Fruit fly (Drosophila melanogaster) whole organism: ENCODE results near the gene sti.

Experiments
- CG8478 ChIP-seq: fragments of >200 bp; optimal IDR thresholded peaks from 2 replicates; lab custom pipeline; 2018; ENCODE audit warnings: inconsistent platforms
- Dll ChIP-seq: fragments of >200 bp; optimal IDR thresholded peaks from 2 replicates; lab custom pipeline; 2017
- EcR ChIP-seq, 2 experiments: fragments of >200 bp; optimal IDR thresholded peaks; 2 replicates each; lab custom pipeline; 2017; ENCODE audit warnings: missing biosample characterization in 2 of 2, missing genetic modification characterization in 2 of 2, missing genetic modification reagents in 2 of 2
- pan ChIP-seq: fragments of >200 bp; optimal IDR thresholded peaks from 2 replicates; lab custom pipeline; 2017
- psq ChIP-seq: fragments of >200 bp; optimal IDR thresholded peaks from 2 replicates; lab custom pipeline; 2017
- usp ChIP-seq: fragments of >200 bp; optimal IDR thresholded peaks from 2 replicates; lab custom pipeline; 2017; ENCODE audit warnings: missing biosample characterization, missing genetic modification characterization, mixed read lengths

The sti gene

dm6 chr3L:12526433-12527113 is 12.0 kb upstream of the sti start, which contains the start of gene eIF2beta:
Gene eIF2beta, minus strand, starts transcription at chr3L:12526731.
- TF ChIP-seq Dll (lab: Kevin White, UChicago) (no peak), psq (lab: Kevin White, UChicago) (no peak), EcR (GFP tag; optimal IDR thresholded peaks at IDR 0.05; lab: Kevin White, UChicago) (no peak), pan (lab: Kevin White, UChicago) (no peak), CG8478 (no peak), usp (GFP tag; lab: Kevin White, UChicago) (no peak)

DNA sequence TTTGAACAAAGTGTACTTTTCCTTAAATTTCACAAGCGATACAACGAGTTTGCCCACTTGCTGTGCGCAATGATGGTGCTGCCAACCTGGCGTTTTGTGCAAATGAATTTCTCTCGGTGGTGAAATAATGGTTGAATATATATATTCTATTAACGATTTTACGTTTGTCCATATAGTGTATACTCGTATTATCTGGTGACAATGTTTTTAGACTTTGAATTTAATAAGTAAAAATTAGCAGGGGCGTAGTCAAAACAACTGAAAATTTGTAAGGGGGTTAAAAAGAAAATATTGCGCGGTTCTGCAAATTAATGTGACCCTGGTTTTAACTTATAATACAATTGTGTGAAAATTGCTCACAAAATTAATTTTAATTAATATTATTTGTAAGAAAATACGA is 9.3 kb upstream of the sti start, which contains the start of the genes ver and Gcn5:
TSS of gene ver (plus strand) at position 47 of the 400 bp plus-strand sequence.
TSS of gene Gcn5 (minus strand) at position 74 of the 400 bp plus-strand sequence.
- TF ChIP-seq psq (lab: Kevin White, UChicago) (no peak), EcR (GFP tag; optimal IDR thresholded peaks at IDR 0.05; lab: Kevin White, UChicago) (no peak), Dll (lab: Kevin White, UChicago) (no peak), pan (lab: Kevin White, UChicago) (no peak), CG8478 (no peak), usp (GFP tag; lab: Kevin White, UChicago) (no peak)

DNA sequence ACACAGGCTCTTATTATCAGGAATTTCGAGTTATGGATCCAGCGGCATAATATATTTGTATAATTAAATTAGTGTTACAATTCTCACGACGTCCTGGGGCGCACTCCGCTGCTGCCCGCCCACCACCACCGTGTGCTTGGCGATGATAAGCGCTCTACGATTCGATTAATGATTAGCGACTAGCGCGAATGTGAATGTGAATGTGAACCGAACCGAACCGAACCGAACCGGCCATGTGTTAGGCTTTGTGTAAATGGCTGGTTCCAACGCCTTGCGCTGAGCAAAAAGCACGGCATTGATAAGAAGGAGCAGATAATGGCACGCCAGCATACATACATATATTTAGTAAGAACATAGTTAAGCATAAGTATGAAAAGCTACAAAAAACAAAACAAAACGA is 4.7 kb upstream of the sti start:
- no peak for TF ChIP-seq usp (GFP tag; lab: Kevin White, UChicago)
- no peak for TF ChIP-seq Dll (lab: Kevin White, UChicago)
- no peak for TF ChIP-seq EcR (GFP tag; optimal IDR thresholded peaks at IDR 0.05; lab: Kevin White, UChicago)
- TF ChIP-seq psq (lab: Kevin White, UChicago), result no peak
- TF ChIP-seq pan (lab: Kevin White, UChicago), result no peak
- TF ChIP-seq CG8478, result no peak

DNA sequence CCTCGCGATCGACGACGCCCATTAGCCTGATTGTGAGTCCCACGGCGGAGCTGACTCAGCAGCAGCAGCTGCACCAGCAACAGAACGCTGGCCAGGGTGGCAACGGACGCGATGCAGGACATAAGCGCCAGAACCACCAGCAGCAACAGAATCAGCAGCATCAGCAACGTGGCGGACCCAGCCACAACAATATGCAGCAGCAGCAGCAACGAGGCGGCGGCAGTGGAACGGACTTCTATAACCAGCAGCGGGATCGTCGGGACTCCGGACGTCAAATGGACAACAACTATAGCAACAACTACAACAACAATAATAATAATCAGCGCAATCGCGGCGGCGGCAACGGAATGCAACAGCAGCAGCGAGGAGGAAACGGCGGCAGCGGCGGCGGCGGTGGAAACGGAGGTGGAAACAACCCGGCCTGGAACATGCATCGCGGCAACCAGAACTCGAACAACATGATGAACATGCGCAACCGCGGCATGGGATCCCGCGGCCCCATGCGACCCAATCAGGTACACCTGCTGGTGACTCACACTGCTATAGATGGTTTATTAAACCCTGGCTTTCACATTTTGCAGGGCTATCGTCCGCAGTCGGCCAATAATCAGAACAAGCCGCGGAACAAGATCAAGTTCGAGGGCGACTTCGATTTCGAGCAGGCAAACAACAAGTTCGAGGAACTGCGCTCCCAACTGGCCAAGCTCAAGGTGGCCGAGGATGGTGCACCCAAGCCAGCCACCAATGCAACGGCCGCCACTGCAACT is 3.0 kb upstream of the sti start:
- TF ChIP-seq usp (GFP tag; lab: Kevin White, UChicago), result no peak
- no peak for TF ChIP-seq pan (lab: Kevin White, UChicago)
- TF ChIP-seq CG8478, result no peak
- TF ChIP-seq Dll (lab: Kevin White, UChicago), result no peak
- no peak for TF ChIP-seq EcR (GFP tag; optimal IDR thresholded peaks at IDR 0.05; lab: Kevin White, UChicago)
- no peak for TF ChIP-seq psq (lab: Kevin White, UChicago)

- TF ChIP-seq Dll (lab: Kevin White, UChicago), result peak; percentile 43
- no peak for TF ChIP-seq pan (lab: Kevin White, UChicago)
- TF ChIP-seq psq (lab: Kevin White, UChicago), result no peak
- no peak for TF ChIP-seq usp (GFP tag; lab: Kevin White, UChicago)
- no peak for TF ChIP-seq EcR (GFP tag; optimal IDR thresholded peaks at IDR 0.05; lab: Kevin White, UChicago)
- TF ChIP-seq CG8478, result no peak
Measured at dm6 chr3L:12515691-12516455, 1.3 kb upstream of the sti start.

DNA sequence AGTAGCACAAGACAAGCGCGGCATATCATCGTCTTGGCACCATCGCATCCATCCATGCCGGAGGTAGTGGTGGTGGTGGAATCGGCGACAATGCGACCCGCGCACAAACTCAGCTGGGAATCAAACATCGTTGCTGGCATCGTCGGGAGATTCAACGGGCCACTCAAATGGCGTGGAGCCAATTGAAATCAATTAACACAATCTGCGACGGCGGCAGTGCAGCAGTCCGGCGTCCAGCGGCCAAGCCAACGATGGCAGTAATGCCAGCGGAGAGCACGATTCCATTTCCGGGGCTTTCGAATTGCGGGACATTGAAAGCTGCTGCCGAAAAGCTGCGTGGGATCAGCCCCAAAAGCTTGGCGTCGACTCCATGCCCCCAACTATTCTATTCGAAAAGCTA is 7.0 kb downstream of the sti start, which contains the start of gene CG10654:
TSS of gene CG10654 (minus strand) at position 270 of the 400 bp plus-strand sequence.
- no peak for TF ChIP-seq psq (lab: Kevin White, UChicago)
- no peak for TF ChIP-seq usp (GFP tag; lab: Kevin White, UChicago)
- no peak for TF ChIP-seq CG8478
- TF ChIP-seq Dll (lab: Kevin White, UChicago), result no peak
- TF ChIP-seq EcR (GFP tag; optimal IDR thresholded peaks at IDR 0.05; lab: Kevin White, UChicago), result no peak
- no peak for TF ChIP-seq pan (lab: Kevin White, UChicago)

dm6 chr3L:12506963-12507552 is 7.6 kb downstream of the sti start:
- TF ChIP-seq usp (GFP tag; lab: Kevin White, UChicago) (no peak), CG8478 (no peak), psq (lab: Kevin White, UChicago) (no peak), EcR (GFP tag; optimal IDR thresholded peaks at IDR 0.05; lab: Kevin White, UChicago) (no peak), pan (lab: Kevin White, UChicago) (no peak), Dll (lab: Kevin White, UChicago) (no peak)

DNA sequence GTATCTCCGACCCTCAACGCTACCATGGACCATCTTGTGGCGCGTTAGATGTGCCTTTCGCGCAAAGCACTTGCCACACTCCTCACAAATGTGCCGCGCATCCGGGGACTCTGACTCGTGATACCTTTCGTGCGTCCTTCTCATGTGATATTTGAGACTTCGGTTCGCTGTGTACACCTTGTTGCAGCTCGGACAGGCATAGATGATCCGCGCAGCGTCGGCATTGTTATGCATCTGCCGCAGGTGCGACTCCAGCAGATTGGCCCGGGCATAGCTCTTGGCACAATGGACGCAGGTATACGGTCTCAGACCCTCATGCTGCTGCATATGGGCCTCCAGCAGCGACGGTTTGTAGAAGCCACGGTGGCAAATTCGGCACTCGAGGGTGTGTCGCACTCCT is 8.6 kb downstream of the sti start:
- no peak for TF ChIP-seq Dll (lab: Kevin White, UChicago)
- TF ChIP-seq EcR (GFP tag; optimal IDR thresholded peaks at IDR 0.05; lab: Kevin White, UChicago), result no peak
- TF ChIP-seq psq (lab: Kevin White, UChicago), result no peak
- no peak for TF ChIP-seq usp (GFP tag; lab: Kevin White, UChicago)
- no peak for TF ChIP-seq CG8478
- TF ChIP-seq pan (lab: Kevin White, UChicago), result no peak

DNA sequence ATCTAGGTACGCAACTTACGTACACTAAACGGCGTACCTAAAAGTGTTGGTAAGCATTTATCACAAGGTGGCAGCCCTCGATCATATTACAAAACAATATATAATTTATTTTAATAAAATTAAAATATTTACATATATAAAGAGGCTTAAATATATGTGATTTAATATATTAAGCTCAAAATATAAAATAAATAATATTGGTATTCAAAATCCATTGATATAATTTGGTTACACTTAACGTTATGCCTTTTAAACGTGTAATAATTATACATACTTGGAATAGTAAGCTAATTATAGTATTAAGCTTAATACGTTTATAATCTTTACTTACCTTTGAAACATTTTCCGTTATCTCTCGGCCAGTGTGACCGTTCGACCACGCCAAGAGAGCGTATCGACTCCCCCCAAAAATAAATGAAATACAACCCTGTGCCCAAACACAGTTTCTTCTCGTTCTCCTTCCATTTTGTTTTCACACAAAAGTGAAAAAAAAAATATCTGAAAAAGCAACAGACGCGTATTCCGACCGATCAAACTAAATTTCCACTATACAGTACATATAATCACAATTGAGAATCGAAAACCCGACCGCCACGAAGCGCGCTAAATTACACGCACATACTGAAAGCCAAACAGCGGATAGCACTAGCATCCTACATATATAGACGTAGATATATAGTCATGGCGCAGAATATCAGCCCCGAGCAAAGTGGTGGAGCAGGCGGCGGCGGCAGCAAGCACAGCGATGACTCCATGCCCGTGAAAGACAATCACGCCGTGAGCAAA is 10.6 kb downstream of the sti start, which contains the start of the genes CG10646 and vih:
TSS of gene CG10646 (minus strand) at position 30 of the 786 bp plus-strand sequence.
TSS of gene vih (plus strand) at position 428 of the 786 bp plus-strand sequence.
- no peak for TF ChIP-seq psq (lab: Kevin White, UChicago)
- TF ChIP-seq pan (lab: Kevin White, UChicago), result no peak
- TF ChIP-seq EcR (GFP tag; optimal IDR thresholded peaks at IDR 0.05; lab: Kevin White, UChicago), result no peak
- TF ChIP-seq Dll (lab: Kevin White, UChicago), result no peak
- no peak for TF ChIP-seq usp (GFP tag; lab: Kevin White, UChicago)
- no peak for TF ChIP-seq CG8478
